Worm (Caenorhabditis elegans) whole organism, L1 larva: ENCODE data around the gene F41E6.12.

Source experiments
- F16B12.6 ChIP-seq: fragments of 150-350 bp; optimal IDR thresholded peaks from 2 replicates; lab custom pipeline; 2014; ENCODE audit warnings: missing biosample characterization, missing genetic modification characterization
- aha-1 ChIP-seq: fragments of 150-350 bp; optimal IDR thresholded peaks from 2 replicates; lab custom pipeline; 2014; ENCODE audit warnings: missing biosample characterization, missing genetic modification characterization
- aly-2 ChIP-seq: fragments of 150-350 bp; optimal IDR thresholded peaks from 2 replicates; lab custom pipeline; 2014; ENCODE audit warnings: missing biosample characterization, missing genetic modification characterization
- ama-1 ChIP-seq: fragments of 150-350 bp; optimal IDR thresholded peaks from 2 replicates; lab custom pipeline; 2014
- blmp-1 ChIP-seq: fragments of 150-350 bp; optimal IDR thresholded peaks from 2 replicates; lab custom pipeline; 2014; ENCODE audit warnings: missing biosample characterization, missing genetic modification characterization
- ceh-82 ChIP-seq, 3 experiments: fragments of 150-350 bp in 1 of 3; sonication (generic microtip) in 2 of 3; optimal IDR thresholded peaks; 2 replicates each; lab custom pipeline; 2014 to 2017; ENCODE audit warnings: missing biosample characterization in 3 of 3, missing genetic modification characterization in 3 of 3
- ceh-88 ChIP-seq: fragments of 200-800 bp; sonication (Bioruptor generic); IDR thresholded peaks from 2 replicates; pipeline ENCODE4 v1.3.6; 2022; ENCODE audit warnings: missing genetic modification characterization, missing compliant biosample characterization
- ceh-90 ChIP-seq: sonication (generic microtip); optimal IDR thresholded peaks from 2 replicates; lab custom pipeline; 2016; ENCODE audit warnings: missing genetic modification characterization, missing compliant biosample characterization
- dsc-1 ChIP-seq: sonication (generic microtip); optimal IDR thresholded peaks from 2 replicates; lab custom pipeline; 2016; ENCODE audit warnings: mild to moderate bottlenecking, missing genetic modification characterization, missing compliant biosample characterization
- efl-1 ChIP-seq, 4 experiments: fragments of 150-350 bp; optimal IDR thresholded peaks in 3 of 4; peaks in 1 of 4; 1 replicate in 1 of 4; 2 replicates in 3 of 4; lab custom pipeline; 2014; ENCODE audit warnings: missing biosample characterization in 2 of 4, missing genetic modification characterization in 2 of 4, missing genetic modification reagents in 2 of 4
- egl-13 ChIP-seq: sonication (generic microtip); optimal IDR thresholded peaks from 2 replicates; lab custom pipeline; 2016; ENCODE audit warnings: missing genotype, missing genetic modification reagents, missing genetic modification characterization, missing compliant biosample characterization
- fkh-4 ChIP-seq: sonication (generic microtip); optimal IDR thresholded peaks from 2 replicates; lab custom pipeline; 2016; ENCODE audit warnings: missing compliant biosample characterization, missing genetic modification characterization, borderline replicate concordance
- fkh-8 ChIP-seq: sonication (generic microtip); optimal IDR thresholded peaks from 2 replicates; lab custom pipeline; 2016; ENCODE audit warnings: mild to moderate bottlenecking, missing genetic modification characterization, missing compliant biosample characterization
- lin-13 ChIP-seq: fragments of 150-350 bp; optimal IDR thresholded peaks from 2 replicates; lab custom pipeline; 2014; ENCODE audit warnings: missing biosample characterization, missing genetic modification reagents, missing genetic modification characterization
- lin-14 ChIP-seq: fragments of 200-800 bp; sonication (Bioruptor generic); optimal IDR thresholded peaks from 2 replicates; lab custom pipeline; 2018; ENCODE audit warnings: mild to moderate bottlenecking, missing genetic modification characterization, moderate library complexity, missing compliant biosample characterization
- lin-39 ChIP-seq: fragments of 150-350 bp; optimal IDR thresholded peaks from 2 replicates; lab custom pipeline; 2014; ENCODE audit warnings: missing biosample characterization, missing genetic modification reagents, missing genetic modification characterization
- lsy-2 ChIP-seq, 2 experiments: fragments of 150-350 bp; optimal IDR thresholded peaks; 2 replicates each; lab custom pipeline; 2014; ENCODE audit warnings: missing biosample characterization in 2 of 2, missing genetic modification characterization in 2 of 2
- nhr-11 ChIP-seq: fragments of 150-350 bp; optimal IDR thresholded peaks from 2 replicates; lab custom pipeline; 2014; ENCODE audit warnings: missing biosample characterization, missing genetic modification characterization
- nhr-19 ChIP-seq: fragments of 200-800 bp; sonication (Bioruptor generic); conservative IDR thresholded peaks from 2 replicates; pipeline ENCODE4 v1.3.6; 2022; ENCODE audit warnings: missing genetic modification characterization, missing compliant biosample characterization
- nhr-20 ChIP-seq: sonication (generic microtip); optimal IDR thresholded peaks from 2 replicates; lab custom pipeline; 2016; ENCODE audit warnings: mild to moderate bottlenecking, missing genetic modification characterization, missing compliant biosample characterization
- nhr-47 ChIP-seq: sonication (generic microtip); optimal IDR thresholded peaks from 2 replicates; lab custom pipeline; 2016; ENCODE audit warnings: mild to moderate bottlenecking, missing genetic modification characterization, moderate library complexity, missing compliant biosample characterization
- nhr-71 ChIP-seq: sonication (generic microtip); optimal IDR thresholded peaks from 2 replicates; lab custom pipeline; 2016; ENCODE audit warnings: mild to moderate bottlenecking, missing genetic modification characterization, moderate library complexity, missing compliant biosample characterization
- nhr-76 ChIP-seq: sonication (generic microtip); optimal IDR thresholded peaks from 2 replicates; lab custom pipeline; 2017; ENCODE audit warnings: missing biosample characterization, missing genetic modification characterization
- nhr-77 ChIP-seq: fragments of 150-350 bp; optimal IDR thresholded peaks from 2 replicates; lab custom pipeline; 2014; ENCODE audit warnings: missing biosample characterization, missing genetic modification characterization
- nhr-85 ChIP-seq: sonication (generic microtip); peaks from one replicate; lab custom pipeline; 2016; ENCODE audit warnings: missing genetic modification characterization, inconsistent platforms, missing compliant biosample characterization
- pax-3 ChIP-seq: fragments of 200-800 bp; sonication (Bioruptor generic); optimal IDR thresholded peaks from 2 replicates; lab custom pipeline; 2018; ENCODE audit warnings: mild to moderate bottlenecking, missing genetic modification characterization, moderate library complexity, missing compliant biosample characterization
- rnt-1 ChIP-seq: sonication (generic microtip); optimal IDR thresholded peaks from 2 replicates; lab custom pipeline; 2016; ENCODE audit warnings: mild to moderate bottlenecking, missing genetic modification characterization, moderate library complexity, missing compliant biosample characterization
- skn-1 ChIP-seq: fragments of 150-350 bp; optimal IDR thresholded peaks from 2 replicates; lab custom pipeline; 2014; ENCODE audit warnings: missing biosample characterization, missing genetic modification characterization
- snu-23 ChIP-seq: sonication (generic microtip); optimal IDR thresholded peaks from 2 replicates; lab custom pipeline; 2016; ENCODE audit warnings: missing genetic modification characterization, missing compliant biosample characterization
- tbx-2 ChIP-seq: sonication (generic microtip); optimal IDR thresholded peaks from 2 replicates; lab custom pipeline; 2016; ENCODE audit warnings: missing genetic modification characterization, missing compliant biosample characterization
- unc-86 ChIP-seq: sonication (generic microtip); optimal IDR thresholded peaks from 2 replicates; lab custom pipeline; 2016; ENCODE audit warnings: missing genetic modification characterization, missing compliant biosample characterization
- unc-98 ChIP-seq: fragments of 200-800 bp; sonication (Bioruptor generic); IDR thresholded peaks from 2 replicates; pipeline ENCODE4 v1.3.6; 2022; ENCODE audit warnings: missing genetic modification characterization, missing compliant biosample characterization
- vab-15 ChIP-seq: sonication (generic microtip); optimal IDR thresholded peaks from 2 replicates; lab custom pipeline; 2017; ENCODE audit warnings: missing genotype, mild to moderate bottlenecking, missing genetic modification characterization, missing compliant biosample characterization
- ztf-4 ChIP-seq: fragments of 150-350 bp; optimal IDR thresholded peaks from 2 replicates; lab custom pipeline; 2014; ENCODE audit warnings: missing biosample characterization, missing genetic modification characterization

F41E6.12 gene

ce11 chrV:8629029-8629428 lies at the start of gene F41E6.12:
TSS of gene F41E6.12 (minus strand) at chrV:8629129.
- no peak for TF ChIP-seq tbx-2
- peak; percentile 21 for TF ChIP-seq blmp-1
- TF ChIP-seq fkh-8 = no peak
- TF ChIP-seq nhr-85 (tag; lab: Kevin White, UChicago) = peak; percentile 49
- TF ChIP-seq ama-1 (lab: Kevin White, UChicago) = peak; percentile 50
- no peak for TF ChIP-seq skn-1
- no peak for TF ChIP-seq aha-1 (tag; lab: Kevin White, UChicago)
- no peak for TF ChIP-seq efl-1 (optimal IDR thresholded peaks at IDR 0.05; lab: Kevin White, UChicago)
- peak in 1 of 2 experiments; percentile 37 for TF ChIP-seq efl-1 (GFP tag; optimal IDR thresholded peaks at IDR 0.05 in 1 of 2; lab: Kevin White, UChicago)
- TF ChIP-seq, all 84 proteins: peak for 4

- TF ChIP-seq nhr-20 (no peak), ceh-82 (tag; optimal IDR thresholded peaks at IDR 0.05; lab: Kevin White, UChicago) (no peak)
Measured at ce11 chrV:8677193-8677592, 48.3 kb upstream of the F41E6.12 start, which contains the start of gene ZC190.6. TSS of gene ZC190.6 (minus strand) at chrV:8677293.

- TF ChIP-seq egl-13 (tag; lab: Kevin White, UChicago) = no peak
- TF ChIP-seq pax-3 (tag; lab: Kevin White, UChicago) = peak; percentile 15
- TF ChIP-seq efl-1 (optimal IDR thresholded peaks at IDR 0.05; lab: Kevin White, UChicago) = no peak
- peak in 1 of 2 experiments; percentile 79 for TF ChIP-seq efl-1 (GFP tag; optimal IDR thresholded peaks at IDR 0.05 in 1 of 2; lab: Kevin White, UChicago)
- no peak for TF ChIP-seq nhr-47 (tag; lab: Kevin White, UChicago)
- TF ChIP-seq nhr-76 (tag; lab: Kevin White, UChicago) = no peak
- peak; percentile 18 for TF ChIP-seq fkh-8
Measured at ce11 chrV:8673498-8673897, 44.6 kb upstream of the F41E6.12 start, which contains the start of gene ZC190.5. TSS of gene ZC190.5 (minus strand) at chrV:8673598.

DNA sequence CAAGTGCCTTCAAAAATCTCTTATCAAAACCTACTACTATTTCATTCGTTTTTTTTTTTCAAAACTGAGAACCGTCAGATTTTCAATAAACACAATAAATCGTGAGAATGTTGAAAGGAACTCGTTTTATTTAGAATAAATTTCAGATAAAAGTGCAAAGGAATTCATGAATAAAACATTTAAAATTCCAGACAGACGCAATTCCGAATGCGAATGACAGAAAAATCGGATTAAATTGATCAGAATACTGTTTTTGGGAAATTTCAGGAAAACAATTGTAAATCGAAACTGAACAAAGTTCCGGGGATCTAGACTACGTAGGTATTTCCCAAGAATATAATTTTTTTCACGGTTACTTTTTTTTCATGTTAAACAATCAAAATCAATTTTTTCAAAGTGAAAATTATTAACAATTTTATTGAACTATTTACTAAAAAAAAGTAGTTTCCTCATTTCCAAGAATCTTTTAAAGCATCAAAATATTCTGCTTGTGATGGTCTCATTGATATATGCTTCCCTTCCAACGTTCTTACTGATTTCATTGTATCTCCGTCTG lies 42.7 kb upstream of the F41E6.12 start:
- TF ChIP-seq ceh-88 (GFP tag; lab: Robert Waterston, UW) (no peak), aly-2 (peak; percentile 73), vab-15 (no peak)

DNA sequence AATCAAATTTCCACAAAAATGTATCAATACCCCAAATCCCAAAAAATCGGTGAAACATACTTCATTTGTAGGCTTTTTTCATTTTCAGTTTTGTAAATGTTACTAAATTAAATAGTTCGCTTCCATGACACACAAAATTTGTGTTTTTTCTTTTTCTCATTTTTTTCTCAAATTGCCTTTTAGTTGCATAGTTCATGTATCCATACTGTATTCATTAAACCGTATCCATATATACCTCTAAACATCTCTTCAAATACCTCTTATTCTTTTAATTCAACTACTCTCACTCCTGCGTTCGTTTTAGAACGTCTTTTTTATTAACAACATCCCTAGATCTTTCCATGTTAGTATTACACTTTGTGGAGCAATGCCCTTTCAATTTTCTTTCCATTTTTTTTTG lies 41.8 kb upstream of the F41E6.12 start:
- TF ChIP-seq aly-2 (peak; percentile 2), lin-13 (GFP tag; lab: Kevin White, UChicago) (no peak), dsc-1 (tag; lab: Kevin White, UChicago) (no peak), nhr-77 (tag; lab: Kevin White, UChicago) (no peak), ceh-90 (tag; lab: Kevin White, UChicago) (no peak), unc-98 (no peak)

DNA sequence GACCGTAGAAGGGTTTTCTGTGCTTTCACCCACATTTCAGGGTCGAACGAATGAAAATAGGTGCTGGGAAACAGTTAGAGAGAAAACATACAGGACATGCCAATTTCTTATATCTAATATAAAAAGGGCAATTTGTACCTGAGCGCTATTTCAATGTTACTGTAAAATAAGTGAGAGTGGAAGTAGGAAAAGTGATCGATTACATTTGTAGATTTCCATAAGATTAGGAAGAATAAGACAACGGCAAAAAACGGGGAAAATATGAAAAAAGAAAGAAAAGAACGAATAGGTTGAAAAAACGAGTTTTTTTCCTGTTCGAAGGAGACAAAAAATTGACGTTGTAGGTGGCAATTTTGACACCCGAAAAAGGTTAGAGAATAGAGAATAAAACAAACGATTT lies 39.3 kb upstream of the F41E6.12 start:
- peak; percentile 80 for TF ChIP-seq blmp-1
- no peak for TF ChIP-seq nhr-11 (tag; lab: Kevin White, UChicago)
- peak in 1 of 2 experiments; percentile 24 for TF ChIP-seq lsy-2 (tag; optimal IDR thresholded peaks at IDR 0.05; lab: Kevin White, UChicago)
- TF ChIP-seq nhr-85 (tag; lab: Kevin White, UChicago) = peak; percentile 72
- TF ChIP-seq skn-1 = no peak

ce11 chrV:8667230-8668021 lies 38.5 kb upstream of the F41E6.12 start:
- TF ChIP-seq lin-39 (tag; lab: Kevin White, UChicago) (peak; percentile 33), F16B12.6 (no peak), lin-14 (GFP tag; lab: Kevin White, UChicago) (peak; percentile 55), lsy-2 (tag; optimal IDR thresholded peaks at IDR 0.05; lab: Kevin White, UChicago) (no peak), nhr-19 (GFP tag; lab: Robert Waterston, UW) (peak; percentile 20), snu-23 (GFP tag; lab: Kevin White, UChicago) (peak; percentile 12), nhr-47 (tag; lab: Kevin White, UChicago) (peak; percentile 21), nhr-20 (peak; percentile 38), rnt-1 (tag; lab: Kevin White, UChicago) (peak; percentile 73), ztf-4 (tag; lab: Kevin White, UChicago) (peak; percentile 23), fkh-4 (tag; lab: Kevin White, UChicago) (no peak), ama-1 (lab: Kevin White, UChicago) (no peak), unc-86 (tag; lab: Kevin White, UChicago) (no peak), nhr-71 (tag; lab: Kevin White, UChicago) (peak; percentile 65)
